Fruit fly (Drosophila melanogaster) whole organism, embryonic: ENCODE measurements around the gene CG32087.

Source experiments
- BtbVII ChIP-seq: fragments of 200-800 bp; sonication (Bioruptor generic); optimal IDR thresholded peaks from 3 replicates; lab custom pipeline; 2017; ENCODE audit warnings: missing biosample characterization, mild to moderate bottlenecking, missing genetic modification characterization
- CG11695 ChIP-seq: fragments of 200-800 bp; sonication (Bioruptor generic); IDR thresholded peaks from 3 replicates; pipeline ENCODE4 v1.3.6; 2022; ENCODE audit warnings: missing biosample characterization, missing genetic modification characterization
- CG1233 ChIP-seq: fragments of 200-800 bp; sonication (Bioruptor generic); optimal IDR thresholded peaks from 4 replicates; lab custom pipeline; 2018; ENCODE audit warnings: missing biosample characterization, mild to moderate bottlenecking, missing genetic modification characterization
- CG15011 ChIP-seq: fragments of 200-800 bp; sonication (Bioruptor generic); optimal IDR thresholded peaks from 3 replicates; lab custom pipeline; 2018; ENCODE audit warnings: missing biosample characterization, mild to moderate bottlenecking, missing genetic modification characterization
- CG15073 ChIP-seq: fragments of 200-800 bp; sonication (Bioruptor generic); optimal IDR thresholded peaks from 2 replicates; lab custom pipeline; 2016; ENCODE audit warnings: missing biosample characterization, missing genetic modification characterization
- CG1529 ChIP-seq: fragments of 200-800 bp; sonication (Bioruptor generic); optimal IDR thresholded peaks from 3 replicates; lab custom pipeline; 2018; ENCODE audit warnings: missing biosample characterization, missing genetic modification characterization
- CG17186 ChIP-seq: fragments of 200-800 bp; sonication (Bioruptor generic); optimal IDR thresholded peaks from 3 replicates; lab custom pipeline; 2017; ENCODE audit warnings: missing biosample characterization, missing genetic modification reagents, missing genetic modification characterization
- CG17612 ChIP-seq: fragments of 200-800 bp; sonication (Bioruptor generic); IDR thresholded peaks from 2 replicates; pipeline ENCODE4 v1.3.6; 2022; ENCODE audit warnings: missing biosample characterization, missing genetic modification characterization
- CG1832 ChIP-seq: fragments of 200-800 bp; sonication (Bioruptor generic); optimal IDR thresholded peaks from 2 replicates; lab custom pipeline; 2017; ENCODE audit warnings: missing biosample characterization, mild to moderate bottlenecking, missing genetic modification characterization, inconsistent platforms
- CG18764 ChIP-seq: fragments of 200-800 bp; sonication (Bioruptor generic); optimal IDR thresholded peaks from 3 replicates; lab custom pipeline; 2016; ENCODE audit warnings: missing biosample characterization, missing genetic modification characterization
- CG2712 ChIP-seq: fragments of 200-800 bp; optimal IDR thresholded peaks from 3 replicates; lab custom pipeline; 2019; ENCODE audit warnings: missing biosample characterization, mild to moderate bottlenecking, missing genetic modification characterization, moderate library complexity
- CG30431 ChIP-seq: fragments of 200-800 bp; sonication (Bioruptor generic); optimal IDR thresholded peaks from 2 replicates; lab custom pipeline; 2017; ENCODE audit warnings: missing biosample characterization, missing genetic modification characterization
- CG31365 ChIP-seq: fragments of 200-800 bp; sonication (Bioruptor generic); optimal IDR thresholded peaks from 2 replicates; lab custom pipeline; 2018; ENCODE audit warnings: missing biosample characterization, mild to moderate bottlenecking, missing genetic modification characterization
- CG31441 ChIP-seq: fragments of 200-800 bp; sonication (Bioruptor generic); IDR thresholded peaks from 2 replicates; pipeline ENCODE4 v1.3.6; 2022; ENCODE audit warnings: missing biosample characterization, missing genetic modification characterization
- CG3163 ChIP-seq: fragments of 200-800 bp; sonication (Bioruptor generic); optimal IDR thresholded peaks from 3 replicates; lab custom pipeline; 2016; ENCODE audit warnings: missing biosample characterization, missing genetic modification characterization
- CG32767 ChIP-seq: fragments of 200-800 bp; sonication (Bioruptor generic); IDR thresholded peaks from 2 replicates; pipeline ENCODE4 v1.3.6; 2022; ENCODE audit warnings: missing biosample characterization, missing genetic modification characterization
- CG43689 ChIP-seq: fragments of 200-800 bp; sonication (Bioruptor generic); IDR thresholded peaks from 2 replicates; pipeline ENCODE4 v1.3.6; 2022; ENCODE audit warnings: missing biosample characterization, missing genetic modification characterization
- CG4424 ChIP-seq: fragments of 200-800 bp; sonication (Bioruptor generic); optimal IDR thresholded peaks from 3 replicates; lab custom pipeline; 2016; ENCODE audit warnings: missing biosample characterization, missing genetic modification characterization
- CG5245 ChIP-seq: fragments of 200-800 bp; sonication (Bioruptor generic); optimal IDR thresholded peaks from 3 replicates; lab custom pipeline; 2016; ENCODE audit warnings: missing biosample characterization, missing genetic modification characterization
- CG7839 ChIP-seq: fragments of 200-800 bp; sonication (Bioruptor generic); optimal IDR thresholded peaks from 3 replicates; lab custom pipeline; 2018; ENCODE audit warnings: missing biosample characterization, mild to moderate bottlenecking, missing genetic modification characterization, moderate library complexity
- CG7987 ChIP-seq: fragments of 200-800 bp; sonication (Bioruptor generic); optimal IDR thresholded peaks from 2 replicates; lab custom pipeline; 2018; ENCODE audit warnings: missing biosample characterization, mild to moderate bottlenecking, missing genetic modification characterization, moderate library complexity
- CG8290 ChIP-seq, 3 experiments: fragments of 200-800 bp; sonication (Bioruptor generic); optimal IDR thresholded peaks; 2 replicates each; lab custom pipeline; 2016 to 2019; ENCODE audit warnings: missing biosample characterization in 3 of 3, missing genetic modification characterization in 3 of 3, mild to moderate bottlenecking in 2 of 3, moderate library complexity in 1 of 3
- Dad ChIP-seq: fragments of 200-800 bp; sonication (Bioruptor generic); optimal IDR thresholded peaks from 3 replicates; lab custom pipeline; 2016; ENCODE audit warnings: missing biosample characterization, missing genetic modification characterization
- Dbx ChIP-seq: fragments of 200-800 bp; sonication (Bioruptor generic); IDR thresholded peaks from 3 replicates; pipeline ENCODE4 v1.3.6; 2022; ENCODE audit warnings: missing biosample characterization, missing genetic modification characterization
- Doc3 ChIP-seq: fragments of 200-800 bp; sonication (Bioruptor generic); IDR thresholded peaks from 3 replicates; pipeline ENCODE4 v1.3.6; 2022; ENCODE audit warnings: missing biosample characterization, missing genetic modification characterization; ENCODE audit not compliant: partially characterized antibody
- E2f1 ChIP-seq: fragments of 200-800 bp; sonication (Bioruptor generic); IDR thresholded peaks from 2 replicates; pipeline ENCODE4 v1.3.6; 2022; ENCODE audit warnings: missing biosample characterization, missing genetic modification characterization
- HmgZ ChIP-seq: fragments of 200-800 bp; sonication (Bioruptor generic); optimal IDR thresholded peaks from 2 replicates; lab custom pipeline; 2018; ENCODE audit warnings: missing biosample characterization, mild to moderate bottlenecking, missing genetic modification characterization
- Hmr ChIP-seq: fragments of 200-800 bp; sonication (Bioruptor generic); optimal IDR thresholded peaks from 3 replicates; lab custom pipeline; 2017; ENCODE audit warnings: mild to moderate bottlenecking, missing biosample characterization, missing genetic modification reagents, missing genetic modification characterization
- Hr3 ChIP-seq: fragments of 200-800 bp; sonication (Bioruptor generic); optimal IDR thresholded peaks from 3 replicates; lab custom pipeline; 2016; ENCODE audit warnings: missing biosample characterization, missing genetic modification characterization
- NK7.1 ChIP-seq: fragments of 200-800 bp; sonication (Bioruptor generic); optimal IDR thresholded peaks from 3 replicates; lab custom pipeline; 2016; ENCODE audit warnings: missing biosample characterization, missing genetic modification characterization
- NfI ChIP-seq: fragments of 200-800 bp; sonication (Bioruptor generic); optimal IDR thresholded peaks from 3 replicates; lab custom pipeline; 2018; ENCODE audit warnings: missing biosample characterization, mild to moderate bottlenecking, missing genetic modification characterization, moderate library complexity
- Ptx1 ChIP-seq: fragments of 200-800 bp; sonication (Bioruptor generic); IDR thresholded peaks from 2 replicates; pipeline ENCODE4 v1.3.6; 2022; ENCODE audit warnings: missing biosample characterization, missing genetic modification characterization
- Spps ChIP-seq: fragments of 200-800 bp; sonication (Bioruptor generic); optimal IDR thresholded peaks from 2 replicates; lab custom pipeline; 2018; ENCODE audit warnings: missing biosample characterization, mild to moderate bottlenecking, missing genetic modification characterization
- Stat92E ChIP-seq, 3 experiments: fragments of >200 bp in 2 of 3; fragments of 200-800 bp in 1 of 3; sonication (Bioruptor generic) in 1 of 3; optimal IDR thresholded peaks; 2 replicates each; lab custom pipeline; 2017 to 2019; ENCODE audit warnings: missing biosample characterization in 3 of 3, missing genetic modification characterization in 3 of 3, mild to moderate bottlenecking in 1 of 3, moderate library complexity in 1 of 3
- Taf1 ChIP-seq: fragments of 200-800 bp; sonication (Bioruptor generic); IDR thresholded peaks from 2 replicates; pipeline ENCODE4 v1.3.6; 2022; ENCODE audit warnings: missing biosample characterization, missing genetic modification characterization
- ash1 ChIP-seq: fragments of 200-800 bp; sonication (Bioruptor generic); optimal IDR thresholded peaks from 2 replicates; lab custom pipeline; 2018; ENCODE audit warnings: missing biosample characterization, mild to moderate bottlenecking, missing genetic modification characterization
- esg ChIP-seq: fragments of 200-800 bp; sonication (Bioruptor generic); conservative IDR thresholded peaks from 2 replicates; pipeline ENCODE4 v1.3.6; 2022; ENCODE audit warnings: missing biosample characterization, missing genetic modification characterization
- gro ChIP-seq: fragments of 200-800 bp; sonication (Bioruptor generic); optimal IDR thresholded peaks from 2 replicates; lab custom pipeline; 2016; ENCODE audit warnings: missing biosample characterization, missing genetic modification characterization
- hbn ChIP-seq: fragments of 200-800 bp; sonication (Bioruptor generic); IDR thresholded peaks from 2 replicates; pipeline ENCODE4 v1.3.6; 2022; ENCODE audit warnings: missing biosample characterization, missing genetic modification characterization; ENCODE audit not compliant: partially characterized antibody
- her ChIP-seq: fragments of 200-800 bp; sonication (Bioruptor generic); optimal IDR thresholded peaks from 2 replicates; lab custom pipeline; 2016; ENCODE audit warnings: missing biosample characterization, missing genetic modification characterization
- lmd ChIP-seq: fragments of 200-800 bp; sonication (Bioruptor generic); IDR thresholded peaks from 2 replicates; pipeline ENCODE4 v1.3.6; 2022; ENCODE audit warnings: missing biosample characterization, missing genetic modification characterization
- lola ChIP-seq, 3 experiments: fragments of >200 bp in 2 of 3; fragments of 200-800 bp in 1 of 3; sonication (Bioruptor generic) in 1 of 3; optimal IDR thresholded peaks; 2 replicates each; lab custom pipeline; 2017 to 2019; ENCODE audit warnings: missing biosample characterization in 3 of 3, missing genetic modification characterization in 3 of 3, mild to moderate bottlenecking in 1 of 3, moderate library complexity in 1 of 3
- luna ChIP-seq: fragments of 200-800 bp; sonication (Bioruptor generic); optimal IDR thresholded peaks from 2 replicates; lab custom pipeline; 2016; ENCODE audit warnings: missing biosample characterization, missing genetic modification characterization
- pan ChIP-seq, 4 experiments: fragments of >200 bp in 3 of 4; fragments of 200-800 bp in 1 of 4; sonication (Bioruptor generic) in 1 of 4; optimal IDR thresholded peaks in 3 of 4; IDR thresholded peaks in 1 of 4; 2 replicates each; pipeline versions ENCODE4 v1.3.6 to Lab custom; 2017 to 2022; ENCODE audit warnings: missing biosample characterization in 2 of 4, missing genetic modification characterization in 2 of 4, mixed read lengths in 1 of 4
- ranshi ChIP-seq: fragments of 200-800 bp; sonication (Bioruptor generic); IDR thresholded peaks from 2 replicates; pipeline ENCODE4 v1.3.6; 2022; ENCODE audit warnings: missing biosample characterization, missing genetic modification characterization
- run ChIP-seq: fragments of 200-800 bp; sonication (Bioruptor generic); optimal IDR thresholded peaks from 3 replicates; lab custom pipeline; 2018; ENCODE audit warnings: missing biosample characterization, mild to moderate bottlenecking, missing genetic modification characterization
- toy ChIP-seq: fragments of 200-800 bp; sonication (Bioruptor generic); IDR thresholded peaks from 2 replicates; pipeline ENCODE4 v1.3.6; 2022; ENCODE audit warnings: missing biosample characterization, missing genetic modification characterization
- tup ChIP-seq: fragments of 200-800 bp; sonication (Bioruptor generic); optimal IDR thresholded peaks from 2 replicates; lab custom pipeline; 2016; ENCODE audit warnings: missing biosample characterization, mild to moderate bottlenecking, missing genetic modification characterization, moderate library complexity
- unc-4 ChIP-seq: fragments of 200-800 bp; sonication (Bioruptor generic); IDR thresholded peaks from 2 replicates; pipeline ENCODE4 v1.3.6; 2022; ENCODE audit warnings: missing biosample characterization, missing genetic modification characterization; ENCODE audit not compliant: partially characterized antibody
- wor ChIP-seq: fragments of 200-800 bp; sonication (Bioruptor generic); IDR thresholded peaks from 2 replicates; pipeline ENCODE4 v1.3.6; 2022; ENCODE audit warnings: missing biosample characterization, missing genetic modification characterization

CG32087 gene

dm6 chr3L:11721498-11721946, 10.4 kb upstream of the CG32087 start (continued):
- TF ChIP-seq pan (optimal IDR thresholded peaks at IDR 0.05; lab: Kevin White, UChicago): no peak
- TF ChIP-seq pan (GFP tag; optimal IDR thresholded peaks at IDR 0.05 in 1 of 2, IDR thresholded peaks at IDR 0.05 in 1 of 2): no peak
- no peak for TF ChIP-seq ranshi (GFP tag; lab: Robert Waterston, UW)
- no peak for TF ChIP-seq her (GFP tag; lab: Kevin White, UChicago)
- TF ChIP-seq lola (GFP tag; optimal IDR thresholded peaks at IDR 0.05; lab: Kevin White, UChicago): no peak
- no peak for TF ChIP-seq BtbVII
- TF ChIP-seq ash1 (GFP tag; lab: Kevin White, UChicago): no peak
- TF ChIP-seq NK7.1 (GFP tag; lab: Kevin White, UChicago): no peak
- TF ChIP-seq CG7987: peak; percentile 96
- TF ChIP-seq Spps (tag; lab: Kevin White, UChicago): no peak
- TF ChIP-seq CG17612 (GFP tag; lab: Robert Waterston, UW): no peak
- TF ChIP-seq luna (GFP tag; lab: Kevin White, UChicago): peak; percentile 9
- 0 out of 2 replicates have a peak, but pooled peaks have one; percentile 8 for TF ChIP-seq CG32767 (GFP tag; lab: Robert Waterston, UW)
- no peak for TF ChIP-seq CG1233
- TF ChIP-seq CG5245 (GFP tag; lab: Kevin White, UChicago): no peak
- no peak for TF ChIP-seq CG3163
- TF ChIP-seq CG1529: no peak
- TF ChIP-seq gro (GFP tag; lab: Kevin White, UChicago): no peak
- peak; percentile 4; the same call in 1 of the 2 replicates for TF ChIP-seq lmd (GFP tag; lab: Robert Waterston, UW)
- no peak for TF ChIP-seq CG1832
- TF ChIP-seq CG17186 (GFP tag; lab: Kevin White, UChicago): no peak
- TF ChIP-seq Ptx1: peak; percentile 58
- no peak for TF ChIP-seq esg
- no peak for TF ChIP-seq CG8290 (GFP tag; optimal IDR thresholded peaks at IDR 0.05; lab: Kevin White, UChicago)
- peak in 1 of 2 experiments; percentile 36 for TF ChIP-seq CG8290 (tag; optimal IDR thresholded peaks at IDR 0.05; lab: Kevin White, UChicago)
- TF ChIP-seq wor (GFP tag; lab: Robert Waterston, UW): no peak
- TF ChIP-seq Hmr (GFP tag; lab: Kevin White, UChicago): peak; percentile 38
- no peak for TF ChIP-seq Dad (GFP tag; lab: Kevin White, UChicago)
- no peak for TF ChIP-seq Doc3
- no peak for TF ChIP-seq CG30431 (GFP tag; lab: Kevin White, UChicago)
- TF ChIP-seq Dbx (GFP tag; lab: Robert Waterston, UW): no peak
- TF ChIP-seq Hr3: no peak
- no peak for TF ChIP-seq unc-4
- no peak for TF ChIP-seq CG4424 (GFP tag; lab: Kevin White, UChicago)
- peak; percentile 38 for TF ChIP-seq CG7839 (tag; lab: Kevin White, UChicago)
- TF ChIP-seq CG31441 (GFP tag; lab: Robert Waterston, UW): no peak
- no peak for TF ChIP-seq CG18764 (GFP tag; lab: Kevin White, UChicago)
- no peak for TF ChIP-seq Taf1
- no peak for TF ChIP-seq run
- no peak for TF ChIP-seq HmgZ (tag; lab: Kevin White, UChicago)
- no peak for TF ChIP-seq CG43689 (GFP tag; lab: Robert Waterston, UW)
- TF ChIP-seq hbn (GFP tag; lab: Robert Waterston, UW): no peak
- no peak for TF ChIP-seq E2f1
- no peak for TF ChIP-seq CG15073
- TF ChIP-seq CG2712 (tag; lab: Kevin White, UChicago): peak; percentile 22
- TF ChIP-seq CG31365 (tag; lab: Kevin White, UChicago): no peak
- TF ChIP-seq CG11695 (GFP tag; lab: Robert Waterston, UW): 0 out of 3 replicates have a peak, but pooled peaks have one; percentile 10
- no peak for TF ChIP-seq CG15011 (GFP tag; lab: Kevin White, UChicago)
- no peak for TF ChIP-seq Stat92E (GFP tag; optimal IDR thresholded peaks at IDR 0.05; lab: Kevin White, UChicago)
- no peak for TF ChIP-seq toy (GFP tag; lab: Robert Waterston, UW)
- TF ChIP-seq NfI (GFP tag; lab: Kevin White, UChicago): peak; percentile 9
- no peak for TF ChIP-seq tup
